Fruit fly (Drosophila melanogaster): ENCODE measurements around the gene CG4598.

CG4598 gene

dm6 chr2L:9921401-9921800 is 3.0 kb downstream of the CG4598 start, which contains the start of gene CG4592 (continued):
- TF ChIP-seq ATbp (GFP tag; optimal IDR thresholded peaks at IDR 0.05) (peak; percentile 42), ab (GFP tag; optimal IDR thresholded peaks at IDR 0.05) (no peak), CG8388 (GFP tag; optimal IDR thresholded peaks at IDR 0.05) (no peak), Bdp1 (GFP tag; optimal IDR thresholded peaks at IDR 0.05) (peak; percentile 18), gem (tag; optimal IDR thresholded peaks at IDR 0.05) (no peak), CG3163 (GFP tag; optimal IDR thresholded peaks at IDR 0.05) (no peak), chn (GFP tag; optimal IDR thresholded peaks at IDR 0.05) (peak; percentile 42), caup (GFP tag; optimal IDR thresholded peaks at IDR 0.05; ENCODE audit: severe bottlenecking) (peak; percentile 66), B-H2 (GFP tag; optimal IDR thresholded peaks at IDR 0.05) (peak; percentile 52), D19A (tag; optimal IDR thresholded peaks at IDR 0.05) (no peak), CG17186 (GFP tag; optimal IDR thresholded peaks at IDR 0.05) (no peak), chm (GFP tag; IDR thresholded peaks at IDR 0.05) (peak; percentile 90), nerfin-1 (tag; optimal IDR thresholded peaks at IDR 0.05) (no peak), CG7271 (tag; optimal IDR thresholded peaks at IDR 0.05) (no peak), CG31388 (GFP tag; optimal IDR thresholded peaks at IDR 0.05) (no peak), CG12942 (GFP tag; optimal IDR thresholded peaks at IDR 0.05) (peak; percentile 29), kni (GFP tag; optimal IDR thresholded peaks at IDR 0.05) (no peak), shn (GFP tag; optimal IDR thresholded peaks at IDR 0.05) (no peak), h (optimal IDR thresholded peaks at IDR 0.05) (no peak), hbn (GFP tag; IDR thresholded peaks at IDR 0.05; ENCODE audit: partially characterized antibody) (no peak), Opbp (GFP tag; IDR thresholded peaks at IDR 0.05; ENCODE audit: partially characterized antibody) (no peak), p53 (GFP tag; optimal IDR thresholded peaks at IDR 0.05) (no peak), fd102C (GFP tag; optimal IDR thresholded peaks at IDR 0.05) (no peak), fru (optimal IDR thresholded peaks at IDR 0.05) (no peak), CG30403 (GFP tag; optimal IDR thresholded peaks at IDR 0.05) (peak; percentile 71), psq (GFP tag; optimal IDR thresholded peaks at IDR 0.05) (no peak), CG12219 (GFP tag; optimal IDR thresholded peaks at IDR 0.05) (peak; percentile 66), CG11696 (GFP tag; IDR thresholded peaks at IDR 0.05) (peak; percentile 49; the same call in 1 of the 2 replicates), CG1603 (tag; optimal IDR thresholded peaks at IDR 0.05) (peak; percentile 67), nau (GFP tag; optimal IDR thresholded peaks at IDR 0.05) (no peak), Myb (GFP tag; optimal IDR thresholded peaks at IDR 0.05) (peak; percentile 15), CrebB (tag; optimal IDR thresholded peaks at IDR 0.05) (peak; percentile 47), her (GFP tag; optimal IDR thresholded peaks at IDR 0.05) (peak; percentile 45), CG14014 (GFP tag; IDR thresholded peaks at IDR 0.05) (peak; percentile 67; the same call in 1 of the 2 replicates), CG4617 (GFP tag; optimal IDR thresholded peaks at IDR 0.05; ENCODE audit: borderline replicate concordance) (no peak), fd64A (GFP tag; optimal IDR thresholded peaks at IDR 0.05) (no peak), Poxn (GFP tag; IDR thresholded peaks at IDR 0.05) (no peak), CG12744 (GFP tag; optimal IDR thresholded peaks at IDR 0.05) (peak; percentile 22), ato (GFP tag; IDR thresholded peaks at IDR 0.05; ENCODE audit: partially characterized antibody) (no peak), sens-2 (GFP tag; IDR thresholded peaks at IDR 0.05) (no peak), CG10565 (GFP tag; optimal IDR thresholded peaks at IDR 0.05) (no peak), btn (GFP tag; optimal IDR thresholded peaks at IDR 0.05) (no peak), Bgb (GFP tag; IDR thresholded peaks at IDR 0.05; ENCODE audit: partially characterized antibody) (no peak), Abd-B (GFP tag; optimal IDR thresholded peaks at IDR 0.05) (no peak), Dfd (GFP tag; optimal IDR thresholded peaks at IDR 0.05) (no peak), CG8089 (GFP tag; optimal IDR thresholded peaks at IDR 0.05) (no peak), CG9609 (GFP tag; optimal IDR thresholded peaks at IDR 0.05) (peak; percentile 6), br (optimal IDR thresholded peaks at IDR 0.05) (no peak), esg (GFP tag; conservative IDR thresholded peaks at IDR 0.05) (no peak), bbx (GFP tag; IDR thresholded peaks at IDR 0.05; ENCODE audit: partially characterized antibody) (no peak), vfl (GFP tag; optimal IDR thresholded peaks at IDR 0.05) (peak; percentile 60), Six4 (GFP tag; optimal IDR thresholded peaks at IDR 0.05) (no peak)

All from whole organism, embryonic.